Worm (Caenorhabditis elegans): ENCODE measurements around the gene lsy-2.

Gene lsy-2

DNA sequence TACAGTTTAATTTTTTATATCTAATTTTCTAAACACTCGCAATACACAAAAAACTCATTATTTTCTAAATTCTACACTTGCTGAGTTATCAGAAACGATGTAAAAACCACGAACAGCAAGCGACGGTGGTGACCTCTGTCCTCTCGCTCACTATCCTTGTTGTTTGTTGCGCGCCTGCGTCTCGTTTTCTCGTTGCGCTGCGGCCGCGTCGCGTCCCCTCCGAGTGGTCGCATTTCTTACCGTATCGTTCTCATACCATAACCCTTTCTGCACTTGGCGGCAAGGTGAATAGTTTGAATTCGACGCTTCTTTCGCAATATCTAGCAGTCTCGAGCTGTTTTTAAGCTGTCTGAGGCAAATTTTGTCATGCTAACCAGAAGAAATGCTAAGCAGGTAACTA, at the start of gene lsy-2:
TSS of gene lsy-2 (plus strand) at position 271 of the 400 bp plus-strand sequence.
- TF ChIP-seq hlh-17 (GFP tag; optimal IDR thresholded peaks at IDR 0.05; ENCODE audit: borderline replicate concordance) (no peak), nhr-85 (tag) (peak; percentile 43), C16A3.4 (tag; optimal IDR thresholded peaks at IDR 0.05) (peak; percentile 64), pqm-1 (tag; optimal IDR thresholded peaks at IDR 0.05) (no peak), zag-1 (tag; optimal IDR thresholded peaks at IDR 0.05) (no peak), nhr-47 (tag; optimal IDR thresholded peaks at IDR 0.05) (peak; percentile 45), lin-14 (GFP tag; optimal IDR thresholded peaks at IDR 0.05) (peak; percentile 64), tbx-2 (tag; optimal IDR thresholded peaks at IDR 0.05) (peak; percentile 25), nhr-90 (tag; optimal IDR thresholded peaks at IDR 0.05; ENCODE audit: poor library complexity) (peak; percentile 38), ceh-82 (tag; optimal IDR thresholded peaks at IDR 0.05) (peak in 1 of 3 experiments; percentile 43), blmp-1 (tag; optimal IDR thresholded peaks at IDR 0.05) (peak; percentile 55), xbp-1 (tag; optimal IDR thresholded peaks at IDR 0.05) (peak; percentile 35), dpl-1 (GFP tag; optimal IDR thresholded peaks at IDR 0.05) (peak; percentile 75 to 79 (median 76)), F16B12.6 (tag; optimal IDR thresholded peaks at IDR 0.05) (peak; percentile 32), rnt-1 (tag; optimal IDR thresholded peaks at IDR 0.05) (peak; percentile 53), skn-1 (tag; optimal IDR thresholded peaks at IDR 0.05) (peak; percentile 91), nhr-20 (tag; optimal IDR thresholded peaks at IDR 0.05) (peak; percentile 53), snu-23 (GFP tag; optimal IDR thresholded peaks at IDR 0.05) (peak; percentile 52), zip-4 (GFP tag; optimal IDR thresholded peaks at IDR 0.05) (peak; percentile 30), C34B4.2 (tag; optimal IDR thresholded peaks at IDR 0.05) (no peak), mdl-1 (tag; optimal IDR thresholded peaks at IDR 0.05) (peak in 1 of 2 experiments; percentile 48), lin-13 (GFP tag; optimal IDR thresholded peaks at IDR 0.05) (no peak), lin-35 (GFP tag; optimal IDR thresholded peaks at IDR 0.05) (peak; percentile 66 to 88), lir-3 (tag; optimal IDR thresholded peaks at IDR 0.05; ENCODE audit: poor library complexity) (no peak), nhr-71 (tag; optimal IDR thresholded peaks at IDR 0.05) (peak; percentile 62), swsn-7 (tag; optimal IDR thresholded peaks at IDR 0.05) (peak; percentile 40), isw-1 (GFP tag; IDR thresholded peaks at IDR 0.05) (no peak; the same call in 1 of the 2 replicates), elt-3 (tag; optimal IDR thresholded peaks at IDR 0.05) (peak in 1 of 6 experiments; percentile 56), unc-130 (tag; optimal IDR thresholded peaks at IDR 0.05) (peak; percentile 18), mep-1 (tag; optimal IDR thresholded peaks at IDR 0.05) (no peak), efl-1 (optimal IDR thresholded peaks at IDR 0.05) (peak; percentile 36 to 78), efl-1 (GFP tag; optimal IDR thresholded peaks at IDR 0.05 in 1 of 2) (peak; percentile 76 to 97), nhr-77 (tag; optimal IDR thresholded peaks at IDR 0.05) (peak; percentile 50), fkh-4 (tag; optimal IDR thresholded peaks at IDR 0.05; ENCODE audit: borderline replicate concordance) (no peak), ztf-4 (tag; optimal IDR thresholded peaks at IDR 0.05) (no peak)

DNA sequence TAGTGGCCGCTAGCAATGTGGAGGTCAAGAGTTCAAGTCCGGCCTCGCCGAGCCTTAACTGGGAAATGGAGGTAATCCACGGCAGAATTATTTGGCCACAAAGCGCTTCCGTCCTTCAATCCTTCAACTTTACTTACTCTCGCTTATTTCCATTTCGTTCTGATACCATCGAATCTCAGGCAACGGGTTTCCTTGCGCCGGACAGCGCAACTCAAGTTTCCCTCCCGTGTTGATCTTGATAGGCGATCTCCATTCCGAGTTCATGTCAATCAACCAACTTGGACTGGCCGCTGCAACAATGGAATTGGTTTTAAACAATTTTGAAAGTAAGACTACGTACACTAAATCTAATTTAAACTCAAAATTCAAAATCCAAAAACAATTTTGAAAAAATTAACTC, 48.6 kb upstream of the lsy-2 start:
- TF ChIP-seq nhr-85 (tag) (peak; percentile 46), nhr-77 (tag; optimal IDR thresholded peaks at IDR 0.05) (no peak), blmp-1 (tag; optimal IDR thresholded peaks at IDR 0.05) (peak; percentile 84)

DNA sequence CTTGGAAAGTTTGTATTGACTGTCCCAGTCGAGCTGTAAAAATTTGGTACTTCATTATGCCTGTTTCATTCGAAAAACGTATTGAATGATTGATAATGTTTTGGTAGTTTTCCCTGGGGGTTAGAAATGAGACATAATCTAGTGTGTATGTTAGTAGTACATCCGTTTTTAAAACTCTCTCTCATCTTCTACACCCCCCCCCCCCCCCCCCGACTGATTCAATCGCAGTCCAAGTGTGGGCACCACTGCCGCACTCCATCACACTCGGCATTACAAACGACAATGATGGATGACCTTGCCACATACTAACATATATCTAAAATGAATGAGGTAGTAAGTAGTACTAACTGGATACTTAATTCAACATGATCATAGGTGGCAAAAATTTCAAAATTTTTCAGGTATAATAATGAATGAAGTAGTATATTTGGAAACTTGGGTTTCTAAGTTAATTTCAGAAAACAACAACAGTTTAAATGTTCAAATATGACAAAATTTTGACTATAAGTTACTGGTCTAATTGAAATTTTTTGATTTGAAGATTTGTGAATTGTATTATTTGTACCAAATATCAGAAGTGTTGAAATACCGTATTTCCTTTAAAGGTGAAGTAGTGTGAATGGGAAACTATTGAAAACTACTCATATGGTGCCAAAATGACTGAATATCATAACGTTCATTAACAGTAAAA, 47.9 kb upstream of the lsy-2 start:
- TF ChIP-seq nhr-11 (tag; optimal IDR thresholded peaks at IDR 0.05) (no peak), C34B4.2 (tag; optimal IDR thresholded peaks at IDR 0.05) (no peak), fos-1 (tag; optimal IDR thresholded peaks at IDR 0.05) (no peak), jun-1 (tag; optimal IDR thresholded peaks at IDR 0.05) (no peak), tlp-1 (tag; optimal IDR thresholded peaks at IDR 0.05) (no peak), nhr-71 (tag; optimal IDR thresholded peaks at IDR 0.05) (no peak), nhr-47 (tag; optimal IDR thresholded peaks at IDR 0.05) (no peak), aha-1 (tag; optimal IDR thresholded peaks at IDR 0.05) (no peak), ces-1 (GFP tag; optimal IDR thresholded peaks at IDR 0.05) (no peak), ceh-90 (tag; optimal IDR thresholded peaks at IDR 0.05) (no peak), lin-39 (tag; optimal IDR thresholded peaks at IDR 0.05) (peak; percentile 4), hlh-17 (GFP tag; optimal IDR thresholded peaks at IDR 0.05; ENCODE audit: borderline replicate concordance) (no peak), efl-1 (optimal IDR thresholded peaks at IDR 0.05) (no peak), efl-1 (GFP tag; optimal IDR thresholded peaks at IDR 0.05 in 1 of 2) (peak in 1 of 2 experiments; percentile 33), egl-13 (tag; optimal IDR thresholded peaks at IDR 0.05) (no peak), fkh-4 (tag; optimal IDR thresholded peaks at IDR 0.05; ENCODE audit: borderline replicate concordance) (no peak), nhr-85 (tag) (peak; percentile 70), nhr-19 (GFP tag; conservative IDR thresholded peaks at IDR 0.05) (no peak), dpl-1 (GFP tag; optimal IDR thresholded peaks at IDR 0.05) (no peak), nhr-76 (tag; optimal IDR thresholded peaks at IDR 0.05) (no peak), aly-2 (tag; optimal IDR thresholded peaks at IDR 0.05) (no peak), swsn-7 (tag; optimal IDR thresholded peaks at IDR 0.05) (no peak), C16A3.4 (tag; optimal IDR thresholded peaks at IDR 0.05) (no peak), mep-1 (tag; optimal IDR thresholded peaks at IDR 0.05) (peak; percentile 21), ztf-4 (tag; optimal IDR thresholded peaks at IDR 0.05) (no peak)

All from whole organism, L1 larva.